Worm (Caenorhabditis elegans) whole organism, L4 larva: ENCODE measurements around the gene aff-1.

Source experiments
- R02D3.7 ChIP-seq: fragments of 150-350 bp; sonication (generic microtip); optimal IDR thresholded peaks from 3 replicates; lab custom pipeline; 2014; ENCODE audit warnings: missing biosample characterization, missing genetic modification characterization
- T26A8.4 ChIP-seq: fragments of 200-800 bp; sonication (Bioruptor generic); IDR thresholded peaks from 2 replicates; pipeline ENCODE4 v1.3.6; 2022; ENCODE audit warnings: missing genetic modification characterization, missing compliant biosample characterization
- Y5F2A.4 ChIP-seq: fragments of 200-800 bp; sonication (Bioruptor generic); optimal IDR thresholded peaks from 2 replicates; lab custom pipeline; 2018; ENCODE audit warnings: mild to moderate bottlenecking, missing genetic modification characterization, missing compliant biosample characterization
- ZK546.5 ChIP-seq, 2 experiments: sonication (generic microtip); optimal IDR thresholded peaks; 2 replicates each; lab custom pipeline; 2017; ENCODE audit warnings: missing biosample characterization in 2 of 2, missing genetic modification characterization in 2 of 2
- aha-1 ChIP-seq: fragments of 150-350 bp; peaks from one replicate; lab custom pipeline; 2014; ENCODE audit warnings: missing biosample characterization, missing genetic modification characterization
- aly-2 ChIP-seq: sonication (generic microtip); optimal IDR thresholded peaks from 2 replicates; lab custom pipeline; 2018; ENCODE audit warnings: missing biosample characterization, missing genetic modification characterization
- ceh-20 ChIP-seq: fragments of 200-800 bp; sonication (Bioruptor generic); IDR thresholded peaks from 2 replicates; pipeline ENCODE4 v1.3.6; 2022; ENCODE audit warnings: missing genetic modification reagents, missing genetic modification characterization, missing compliant biosample characterization
- ceh-44 ChIP-seq: fragments of 200-800 bp; sonication (Bioruptor generic); IDR thresholded peaks from 2 replicates; pipeline ENCODE4 v1.3.6; 2022; ENCODE audit warnings: missing genetic modification reagents, missing genetic modification characterization, missing compliant biosample characterization
- ceh-62 ChIP-seq: sonication (generic microtip); optimal IDR thresholded peaks from 2 replicates; lab custom pipeline; 2017; ENCODE audit warnings: missing biosample characterization, missing genetic modification characterization
- daf-16 ChIP-seq, 3 experiments: sonication (generic microtip); optimal IDR thresholded peaks; 2 replicates each; lab custom pipeline; 2016 to 2017; ENCODE audit warnings: missing genetic modification characterization in 3 of 3, missing genetic modification reagents in 3 of 3, mild to moderate bottlenecking in 2 of 3, missing compliant biosample characterization in 2 of 3, missing biosample characterization in 1 of 3, moderate library complexity in 1 of 3
- dmd-6 ChIP-seq: fragments of 200-800 bp; sonication (Bioruptor generic); IDR thresholded peaks from 2 replicates; pipeline ENCODE4 v1.3.6; 2022; ENCODE audit warnings: missing genetic modification reagents, missing genetic modification characterization, missing compliant biosample characterization
- dmd-8 ChIP-seq: fragments of 200-800 bp; sonication (Bioruptor generic); IDR thresholded peaks from 2 replicates; pipeline ENCODE4 v1.3.6; 2022; ENCODE audit warnings: missing genetic modification characterization, missing compliant biosample characterization
- dmd-9 ChIP-seq: fragments of 200-800 bp; sonication (Bioruptor generic); IDR thresholded peaks from 2 replicates; pipeline ENCODE4 v1.3.6; 2022; ENCODE audit warnings: missing genetic modification reagents, missing genetic modification characterization, missing compliant biosample characterization
- dpl-1 ChIP-seq: fragments of 150-350 bp; optimal IDR thresholded peaks from 2 replicates; lab custom pipeline; 2014; ENCODE audit warnings: missing biosample characterization, missing genetic modification reagents, missing genetic modification characterization
- dve-1 ChIP-seq: sonication (generic microtip); optimal IDR thresholded peaks from 2 replicates; lab custom pipeline; 2017; ENCODE audit warnings: antibody characterized with exemption, mild to moderate bottlenecking, missing genetic modification characterization, missing compliant biosample characterization; ENCODE audit not compliant: insufficient read depth
- hif-1 ChIP-seq, 2 experiments: sonication (generic microtip); optimal IDR thresholded peaks; 2 replicates each; lab custom pipeline; 2016 to 2017; ENCODE audit warnings: missing compliant biosample characterization in 2 of 2, missing genetic modification characterization in 2 of 2, missing genetic modification reagents in 2 of 2, missing genotype in 2 of 2, mild to moderate bottlenecking in 1 of 2
- hlh-11 ChIP-seq: fragments of 200-800 bp; sonication (Bioruptor generic); optimal IDR thresholded peaks from 2 replicates; lab custom pipeline; 2018; ENCODE audit warnings: mild to moderate bottlenecking, missing genetic modification characterization, missing compliant biosample characterization
- hlh-30 ChIP-seq: sonication (generic microtip); optimal IDR thresholded peaks from 2 replicates; lab custom pipeline; 2017; ENCODE audit warnings: antibody characterized with exemption, mild to moderate bottlenecking, missing genetic modification characterization, missing compliant biosample characterization; ENCODE audit not compliant: insufficient read depth
- hmg-1.1 ChIP-seq: fragments of 200-800 bp; sonication (Bioruptor generic); IDR thresholded peaks from 2 replicates; pipeline ENCODE4 v1.3.6; 2022; ENCODE audit warnings: missing genetic modification reagents, missing genetic modification characterization, missing compliant biosample characterization
- jun-1 ChIP-seq: fragments of 150-350 bp; optimal IDR thresholded peaks from 2 replicates; lab custom pipeline; 2014; ENCODE audit warnings: missing biosample characterization, missing genetic modification reagents, missing genetic modification characterization
- lin-1 ChIP-seq: fragments of 200-800 bp; sonication (Bioruptor generic); IDR thresholded peaks from 2 replicates; pipeline ENCODE4 v1.3.6; 2022; ENCODE audit warnings: missing genetic modification reagents, missing genetic modification characterization, missing compliant biosample characterization
- lin-13 ChIP-seq: fragments of 150-350 bp; optimal IDR thresholded peaks from 2 replicates; lab custom pipeline; 2014; ENCODE audit warnings: missing biosample characterization, missing genetic modification reagents, missing genetic modification characterization
- lsy-2 ChIP-seq, 2 experiments: fragments of 150-350 bp in 1 of 2; sonication (generic microtip) in 1 of 2; optimal IDR thresholded peaks; 2 replicates each; lab custom pipeline; 2014 to 2017; ENCODE audit warnings: missing biosample characterization in 2 of 2, missing genetic modification characterization in 2 of 2
- mdl-1 ChIP-seq, 2 experiments: fragments of 150-350 bp in 1 of 2; sonication (generic microtip) in 1 of 2; optimal IDR thresholded peaks; 2 replicates each; lab custom pipeline; 2014 to 2017; ENCODE audit warnings: missing biosample characterization in 2 of 2, missing genetic modification characterization in 2 of 2
- mep-1 ChIP-seq: fragments of 150-350 bp; sonication (generic microtip); optimal IDR thresholded peaks from 3 replicates; lab custom pipeline; 2014; ENCODE audit warnings: missing biosample characterization, missing genetic modification characterization
- mes-2 ChIP-seq: sonication (generic microtip); optimal IDR thresholded peaks from 2 replicates; lab custom pipeline; 2016; ENCODE audit warnings: missing genotype, mild to moderate bottlenecking, missing genetic modification characterization, missing compliant biosample characterization; ENCODE audit not compliant: poor library complexity, severe bottlenecking
- mxl-3 ChIP-seq: fragments of 200-800 bp; sonication (Bioruptor generic); optimal IDR thresholded peaks from 2 replicates; lab custom pipeline; 2018; ENCODE audit warnings: mild to moderate bottlenecking, missing genetic modification characterization, missing compliant biosample characterization
- nhr-11 ChIP-seq: fragments of 150-350 bp; optimal IDR thresholded peaks from 2 replicates; lab custom pipeline; 2014; ENCODE audit warnings: missing biosample characterization, missing genetic modification characterization
- nhr-111 ChIP-seq: fragments of 200-800 bp; sonication (Bioruptor generic); optimal IDR thresholded peaks from 2 replicates; lab custom pipeline; 2018; ENCODE audit warnings: mild to moderate bottlenecking, missing genetic modification characterization, missing compliant biosample characterization
- nhr-25 ChIP-seq: sonication (generic microtip); optimal IDR thresholded peaks from 2 replicates; lab custom pipeline; 2017; ENCODE audit warnings: missing genetic modification characterization, mild to moderate bottlenecking, missing compliant biosample characterization, antibody characterized with exemption, moderate library complexity, borderline replicate concordance; ENCODE audit not compliant: insufficient read depth
- nhr-28 ChIP-seq: fragments of 150-350 bp; optimal IDR thresholded peaks from 2 replicates; lab custom pipeline; 2014; ENCODE audit warnings: missing biosample characterization, missing genetic modification characterization
- nhr-48 ChIP-seq: sonication (generic microtip); optimal IDR thresholded peaks from 2 replicates; lab custom pipeline; 2016; ENCODE audit warnings: mild to moderate bottlenecking, missing genetic modification characterization, missing compliant biosample characterization
- nhr-6 ChIP-seq: fragments of 150-350 bp; optimal IDR thresholded peaks from 2 replicates; lab custom pipeline; 2014; ENCODE audit warnings: missing biosample characterization, missing genetic modification characterization
- nhr-77 ChIP-seq: fragments of 150-350 bp; optimal IDR thresholded peaks from 2 replicates; lab custom pipeline; 2014; ENCODE audit warnings: missing biosample characterization, missing genetic modification characterization
- pha-4 ChIP-seq, 2 experiments: fragments of 150-350 bp in 1 of 2; fragments of 200-800 bp in 1 of 2; sonication (Bioruptor generic) in 1 of 2; IDR thresholded peaks in 1 of 2; optimal IDR thresholded peaks in 1 of 2; 2 replicates each; pipeline versions ENCODE4 v1.3.6 to Lab custom; 2014 to 2022; ENCODE audit warnings: missing genetic modification characterization in 2 of 2, missing genetic modification reagents in 2 of 2, missing biosample characterization in 1 of 2, missing compliant biosample characterization in 1 of 2
- rbr-2 ChIP-seq: sonication (generic microtip); optimal IDR thresholded peaks from 2 replicates; lab custom pipeline; 2016; ENCODE audit warnings: missing genotype, missing genetic modification characterization, missing compliant biosample characterization
- set-16 ChIP-seq: fragments of 200-800 bp; sonication (Bioruptor generic); IDR thresholded peaks from 2 replicates; pipeline ENCODE4 v1.3.6; 2022; ENCODE audit warnings: missing genetic modification reagents, missing genetic modification characterization, missing compliant biosample characterization
- tag-97 ChIP-seq: fragments of 200-800 bp; sonication (Bioruptor generic); IDR thresholded peaks from 2 replicates; pipeline ENCODE4 v1.3.6; 2022; ENCODE audit warnings: missing genetic modification characterization, missing compliant biosample characterization
- unc-39 ChIP-seq: sonication (generic microtip); optimal IDR thresholded peaks from 2 replicates; lab custom pipeline; 2017; ENCODE audit warnings: missing biosample characterization, missing genetic modification characterization
- unc-62 ChIP-seq, 3 experiments: fragments of 150-350 bp in 1 of 3; sonication (generic microtip); optimal IDR thresholded peaks in 2 of 3; peaks in 1 of 3; 1 replicate in 1 of 3; 2 replicates in 2 of 3; lab custom pipeline; 2014 to 2017; ENCODE audit warnings: missing biosample characterization in 3 of 3, missing genetic modification characterization in 3 of 3, missing genetic modification reagents in 3 of 3, missing genotype in 1 of 3
- zfp-3 ChIP-seq: fragments of 200-800 bp; sonication (Bioruptor generic); conservative IDR thresholded peaks from 2 replicates; pipeline ENCODE4 v1.3.6; 2022; ENCODE audit warnings: missing genetic modification reagents, missing genetic modification characterization, missing compliant biosample characterization
- zip-2 ChIP-seq: fragments of 150-350 bp; optimal IDR thresholded peaks from 2 replicates; lab custom pipeline; 2014; ENCODE audit warnings: missing biosample characterization, missing genetic modification characterization
- ztf-7 ChIP-seq: fragments of 150-350 bp; optimal IDR thresholded peaks from 2 replicates; lab custom pipeline; 2014; ENCODE audit warnings: missing biosample characterization, missing genetic modification characterization

aff-1 gene

DNA sequence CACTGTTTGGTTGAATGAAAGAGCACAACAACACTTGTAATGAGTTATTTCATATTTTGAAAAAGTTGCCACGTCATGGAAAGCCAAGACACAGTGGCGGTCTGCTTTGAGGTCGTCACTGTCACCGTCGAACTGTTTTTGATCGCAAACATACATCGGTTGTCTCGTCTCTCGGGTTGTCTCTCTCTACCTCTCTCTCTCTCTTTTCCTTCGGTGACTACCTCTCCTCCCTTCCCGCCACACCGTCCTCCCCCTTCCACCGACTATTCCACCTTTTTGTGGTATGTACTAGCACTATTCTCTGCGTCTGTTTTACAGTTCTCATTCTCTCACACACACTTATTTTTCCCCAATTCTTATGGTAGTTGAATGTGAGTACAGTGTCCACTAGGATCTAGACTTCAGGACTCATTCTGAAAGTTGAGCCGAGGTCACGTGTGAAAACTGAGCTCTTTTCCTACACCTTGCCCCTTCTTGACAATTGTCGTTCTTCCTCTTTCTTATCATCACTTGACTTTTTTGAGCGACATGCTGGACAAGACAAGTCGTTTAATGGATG lies 29.7 kb downstream of the aff-1 start:
- TF ChIP-seq T26A8.4 (GFP tag; lab: Robert Waterston, UW) (no peak), mes-2 (tag; lab: Kevin White, UChicago) (peak; percentile 22), zfp-3 (GFP tag; lab: Robert Waterston, UW) (no peak), jun-1 (tag; lab: Kevin White, UChicago) (no peak), tag-97 (GFP tag; lab: Robert Waterston, UW) (no peak), ztf-7 (no peak), aha-1 (tag; lab: Kevin White, UChicago) (peak; percentile 97), dmd-6 (peak; percentile 54), daf-16 (GFP tag; optimal IDR thresholded peaks at IDR 0.05; lab: Kevin White, UChicago) (no peak), daf-16 (tag; optimal IDR thresholded peaks at IDR 0.05; lab: Kevin White, UChicago) (peak; percentile 52), mxl-3 (GFP tag; lab: Kevin White, UChicago) (peak; percentile 73), nhr-6 (tag; lab: Kevin White, UChicago) (peak; percentile 24), Y5F2A.4 (GFP tag; lab: Kevin White, UChicago) (no peak), hlh-11 (tag; lab: Kevin White, UChicago) (peak; percentile 79), hlh-30 (tag; lab: Kevin White, UChicago) (peak; percentile 66), lin-1 (peak; percentile 61; the same call in 1 of the 2 replicates), nhr-28 (peak; percentile 74), dve-1 (tag; lab: Kevin White, UChicago) (peak; percentile 22), nhr-25 (tag; lab: Kevin White, UChicago) (peak; percentile 18), mep-1 (peak; percentile 55), set-16 (GFP tag; lab: Robert Waterston, UW) (0 out of 2 replicates have a peak, but pooled peaks have one; percentile 17), unc-62 (GFP tag; optimal IDR thresholded peaks at IDR 0.05 in 1 of 2; lab: Kevin White, UChicago) (peak in 1 of 2 experiments; percentile 69), unc-62 (tag; optimal IDR thresholded peaks at IDR 0.05; lab: Kevin White, UChicago) (no peak), hmg-1.1 (peak; percentile 43), lsy-2 (tag; optimal IDR thresholded peaks at IDR 0.05; lab: Kevin White, UChicago) (peak in 1 of 2 experiments; percentile 26), nhr-11 (peak; percentile 5), pha-4 (GFP tag; IDR thresholded peaks at IDR 0.05; lab: Robert Waterston, UW) (no peak), pha-4 (tag; optimal IDR thresholded peaks at IDR 0.05; lab: Kevin White, UChicago) (no peak), dmd-8 (GFP tag; lab: Robert Waterston, UW) (no peak), nhr-48 (peak; percentile 33)
- TF ChIP-seq, all 104 proteins: peak for 19

DNA sequence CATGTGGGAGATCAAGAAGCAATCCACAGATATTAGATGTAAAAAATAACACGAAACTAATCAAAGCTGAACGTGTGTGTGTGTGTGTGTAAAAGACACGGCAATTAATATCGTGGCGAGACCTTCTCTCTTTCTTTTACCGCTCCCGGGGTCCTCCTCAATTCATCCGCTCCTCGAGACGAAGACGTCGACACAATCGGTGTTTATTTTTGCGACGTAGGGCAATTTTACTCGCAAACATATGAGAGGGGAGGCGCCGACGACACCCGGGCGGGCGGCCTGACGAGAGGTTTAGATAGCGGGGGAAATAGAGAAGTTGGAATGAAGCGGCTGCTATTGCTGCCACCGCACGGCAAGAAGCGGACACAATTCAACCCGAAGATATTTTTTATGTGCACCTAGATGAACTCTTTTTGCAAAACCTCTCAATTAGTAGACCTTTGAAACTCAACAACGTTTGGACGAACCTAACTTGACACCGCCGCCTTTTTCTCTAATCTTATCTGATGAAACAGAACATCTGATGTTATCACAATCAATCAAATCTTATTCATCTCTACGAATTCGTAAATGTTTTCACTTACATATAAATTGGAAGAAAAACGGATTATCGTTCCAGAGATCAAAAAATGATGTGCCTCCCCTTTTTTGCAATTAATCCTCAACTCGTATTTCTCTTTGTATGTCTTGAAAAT lies 30.7 kb downstream of the aff-1 start:
- peak in 1 of 2 experiments; percentile 8 for TF ChIP-seq mdl-1 (tag; optimal IDR thresholded peaks at IDR 0.05; lab: Kevin White, UChicago)
- peak; percentile 55 for TF ChIP-seq aha-1 (tag; lab: Kevin White, UChicago)
- TF ChIP-seq zip-2 (tag; lab: Kevin White, UChicago), result no peak
- TF ChIP-seq ceh-20 (GFP tag; lab: Robert Waterston, UW), result no peak
- no peak for TF ChIP-seq ceh-62 (tag; lab: Kevin White, UChicago)
- TF ChIP-seq hlh-30 (tag; lab: Kevin White, UChicago), result peak; percentile 19
- TF ChIP-seq jun-1 (tag; lab: Kevin White, UChicago), result no peak
- peak; percentile 34; the same call in 1 of the 2 replicates for TF ChIP-seq set-16 (GFP tag; lab: Robert Waterston, UW)
- TF ChIP-seq nhr-111 (GFP tag; lab: Kevin White, UChicago), result no peak
- no peak for TF ChIP-seq ceh-44 (GFP tag; lab: Robert Waterston, UW)
- no peak for TF ChIP-seq rbr-2 (tag; lab: Kevin White, UChicago)
- peak in 1 of 2 experiments; percentile 17 for TF ChIP-seq daf-16 (GFP tag; optimal IDR thresholded peaks at IDR 0.05; lab: Kevin White, UChicago)
- no peak for TF ChIP-seq daf-16 (tag; optimal IDR thresholded peaks at IDR 0.05; lab: Kevin White, UChicago)
- no peak for TF ChIP-seq lin-13
- no peak for TF ChIP-seq nhr-11
- TF ChIP-seq unc-39 (tag; lab: Kevin White, UChicago), result no peak
- peak; percentile 23 for TF ChIP-seq hlh-11 (tag; lab: Kevin White, UChicago)
- TF ChIP-seq unc-62 (GFP tag; optimal IDR thresholded peaks at IDR 0.05 in 1 of 2; lab: Kevin White, UChicago), result peak in 1 of 2 experiments; percentile 76
- no peak for TF ChIP-seq unc-62 (tag; optimal IDR thresholded peaks at IDR 0.05; lab: Kevin White, UChicago)
- TF ChIP-seq mes-2 (tag; lab: Kevin White, UChicago), result no peak
- TF ChIP-seq R02D3.7 (tag; lab: Kevin White, UChicago), result no peak
- no peak for TF ChIP-seq nhr-6 (tag; lab: Kevin White, UChicago)
- TF ChIP-seq hif-1 (tag; optimal IDR thresholded peaks at IDR 0.05; lab: Kevin White, UChicago), result no peak
- TF ChIP-seq aly-2 (tag; lab: Kevin White, UChicago), result no peak
- TF ChIP-seq dpl-1, result no peak
- TF ChIP-seq pha-4 (GFP tag; IDR thresholded peaks at IDR 0.05; lab: Robert Waterston, UW), result no peak
- TF ChIP-seq pha-4 (tag; optimal IDR thresholded peaks at IDR 0.05; lab: Kevin White, UChicago), result no peak
- TF ChIP-seq dmd-9 (GFP tag; lab: Robert Waterston, UW), result no peak
- no peak for TF ChIP-seq ZK546.5 (tag; optimal IDR thresholded peaks at IDR 0.05; lab: Kevin White, UChicago)
- no peak for TF ChIP-seq nhr-77 (tag; lab: Kevin White, UChicago)
